Worm (Caenorhabditis elegans) whole organism, L2 larva: ENCODE results near the gene B0280.9.

Experiments used
- nhr-12 ChIP-seq: fragments of 150-350 bp; optimal IDR thresholded peaks from 2 replicates; lab custom pipeline; 2014; ENCODE audit warnings: missing biosample characterization, missing genetic modification characterization
- ztf-11 ChIP-seq: sonication (generic microtip); optimal IDR thresholded peaks from 2 replicates; lab custom pipeline; 2017; ENCODE audit warnings: missing biosample characterization, missing genetic modification characterization

- TF ChIP-seq ztf-11 (no peak), nhr-12 (tag; lab: Kevin White, UChicago) (no peak)
These were observed 6.0 kb downstream of the B0280.9 start for ce11 chrIII:7116615-7117252.
